Fruit fly (Drosophila melanogaster): ENCODE data around the gene Arts.

The Arts gene

dm6 chr3L:16615132-16615709, 12.6 kb downstream of the Arts start, which contains the start of gene Mo25 (continued):
- no peak for TF ChIP-seq CG11398 (GFP tag; optimal IDR thresholded peaks at IDR 0.05)
- TF ChIP-seq ERR (GFP tag; optimal IDR thresholded peaks at IDR 0.05): peak; percentile 3
- no peak for TF ChIP-seq TFAM (GFP tag; optimal IDR thresholded peaks at IDR 0.05)
- no peak for TF ChIP-seq Hey (tag; optimal IDR thresholded peaks at IDR 0.05)
- TF ChIP-seq ems (GFP tag; optimal IDR thresholded peaks at IDR 0.05): peak; percentile 47
- TF ChIP-seq gcm2 (GFP tag; optimal IDR thresholded peaks at IDR 0.05): no peak
- TF ChIP-seq odd (GFP tag; optimal IDR thresholded peaks at IDR 0.05): no peak
- TF ChIP-seq Jarid2 (GFP tag; optimal IDR thresholded peaks at IDR 0.05): no peak
- no peak for TF ChIP-seq Dad (GFP tag; optimal IDR thresholded peaks at IDR 0.05)
- peak; percentile 7 for TF ChIP-seq mam (GFP tag; optimal IDR thresholded peaks at IDR 0.05)
- TF ChIP-seq Neu2 (GFP tag; optimal IDR thresholded peaks at IDR 0.05; ENCODE audit: borderline replicate concordance): no peak
- no peak for TF ChIP-seq abd-A (tag; optimal IDR thresholded peaks at IDR 0.05)
- peak; percentile 49 for TF ChIP-seq Ets97D (GFP tag; optimal IDR thresholded peaks at IDR 0.05)
- peak; percentile 23 for TF ChIP-seq pfk (GFP tag; optimal IDR thresholded peaks at IDR 0.05)
- no peak for TF ChIP-seq CG15696 (tag; optimal IDR thresholded peaks at IDR 0.05)
- TF ChIP-seq slou (GFP tag; optimal IDR thresholded peaks at IDR 0.05): no peak
- TF ChIP-seq CG13296 (GFP tag; optimal IDR thresholded peaks at IDR 0.05): peak; percentile 44
- no peak for TF ChIP-seq dmrt99B (tag; optimal IDR thresholded peaks at IDR 0.05)
- no peak for TF ChIP-seq HLHmδ (GFP tag; optimal IDR thresholded peaks at IDR 0.05)
- TF ChIP-seq Hsf (GFP tag; optimal IDR thresholded peaks at IDR 0.05): no peak
- no peak for TF ChIP-seq CG15073 (GFP tag; optimal IDR thresholded peaks at IDR 0.05)
- TF ChIP-seq CG1603 (tag; optimal IDR thresholded peaks at IDR 0.05): peak; percentile 49
- no peak for TF ChIP-seq CG12219 (GFP tag; optimal IDR thresholded peaks at IDR 0.05)
- no peak for TF ChIP-seq CG7357 (GFP tag; IDR thresholded peaks at IDR 0.05)
- no peak for TF ChIP-seq gsb-n (tag; optimal IDR thresholded peaks at IDR 0.05)
- TF ChIP-seq Hr78 (GFP tag; optimal IDR thresholded peaks at IDR 0.05): no peak
- no peak for TF ChIP-seq ranshi (GFP tag; IDR thresholded peaks at IDR 0.05)
- TF ChIP-seq CG6683 (GFP tag; optimal IDR thresholded peaks at IDR 0.05): no peak
- TF ChIP-seq Fer3 (tag; optimal IDR thresholded peaks at IDR 0.05): peak; percentile 58
- TF ChIP-seq Med (GFP tag): peak; percentile 92
- no peak for TF ChIP-seq CG16779 (GFP tag; IDR thresholded peaks at IDR 0.05)
- no peak for TF ChIP-seq da (GFP tag; optimal IDR thresholded peaks at IDR 0.05)
- no peak for TF ChIP-seq CG15269 (tag; optimal IDR thresholded peaks at IDR 0.05)
- TF ChIP-seq gcm (GFP tag; optimal IDR thresholded peaks at IDR 0.05): peak; percentile 5
- TF ChIP-seq gfzf (GFP tag; optimal IDR thresholded peaks at IDR 0.05): no peak
- TF ChIP-seq Chrac-16 (GFP tag; optimal IDR thresholded peaks at IDR 0.05): peak; percentile 33
- TF ChIP-seq CG10959 (GFP tag; IDR thresholded peaks at IDR 0.05): no peak
- no peak for TF ChIP-seq CG11696 (GFP tag; IDR thresholded peaks at IDR 0.05)
- peak; percentile 19 for TF ChIP-seq CG10979 (tag; optimal IDR thresholded peaks at IDR 0.05)
- TF ChIP-seq CG3281 (GFP tag; optimal IDR thresholded peaks at IDR 0.05): peak; percentile 11
- peak; percentile 57; the same call in 2 of the 3 replicates for TF ChIP-seq zen2 (GFP tag; IDR thresholded peaks at IDR 0.05; ENCODE audit: partially characterized antibody)
- no peak for TF ChIP-seq CG10366 (GFP tag; IDR thresholded peaks at IDR 0.05)
- TF ChIP-seq ATbp (GFP tag; optimal IDR thresholded peaks at IDR 0.05): no peak
- peak; percentile 11 for TF ChIP-seq CG18599 (GFP tag; optimal IDR thresholded peaks at IDR 0.05)
- TF ChIP-seq CG3847 (GFP tag; IDR thresholded peaks at IDR 0.05): peak; percentile 71
- TF ChIP-seq sens-2 (GFP tag; IDR thresholded peaks at IDR 0.05): no peak
- no peak for TF ChIP-seq hkb (optimal IDR thresholded peaks at IDR 0.05)
- TF ChIP-seq hkb (GFP tag; IDR thresholded peaks at IDR 0.05): no peak
- peak; percentile 35 for TF ChIP-seq zfh2 (GFP tag; optimal IDR thresholded peaks at IDR 0.05)
- TF ChIP-seq CG3163 (GFP tag; optimal IDR thresholded peaks at IDR 0.05): no peak

Measured in whole organism, embryonic.